Fruit fly (Drosophila melanogaster) whole organism, pupa: ENCODE data around the gene Hsp70Ab.
"Not testable (repeated sequence)": the region's sequence is repeated elsewhere in the genome, so short reads cannot be mapped to it uniquely, and the experiment has no call there.

Source experiments
- CG10348 ChIP-seq: fragments of 200-800 bp; sonication (Bioruptor generic); IDR thresholded peaks from 2 replicates; pipeline ENCODE4 v1.3.6; 2022; ENCODE audit warnings: missing biosample characterization, missing genetic modification characterization
- CG12605 ChIP-seq: fragments of 200-800 bp; sonication (Bioruptor generic); IDR thresholded peaks from 2 replicates; pipeline ENCODE4 v1.3.6; 2022; ENCODE audit warnings: missing biosample characterization, missing genetic modification characterization
- CG13204 ChIP-seq: fragments of 200-800 bp; sonication (Bioruptor generic); optimal IDR thresholded peaks from 2 replicates; lab custom pipeline; 2018; ENCODE audit warnings: missing biosample characterization, mild to moderate bottlenecking, missing genetic modification characterization, moderate library complexity
- CG14655 ChIP-seq: fragments of 200-800 bp; sonication (Bioruptor generic); optimal IDR thresholded peaks from 3 replicates; lab custom pipeline; 2017; ENCODE audit warnings: mild to moderate bottlenecking, missing biosample characterization, missing genetic modification reagents, missing genetic modification characterization
- CG15710 ChIP-seq: fragments of 200-800 bp; sonication (Bioruptor generic); optimal IDR thresholded peaks from 2 replicates; lab custom pipeline; 2018; ENCODE audit warnings: missing biosample characterization, mild to moderate bottlenecking, missing genetic modification characterization, moderate library complexity
- CG17806 ChIP-seq: fragments of 200-800 bp; sonication (Bioruptor generic); optimal IDR thresholded peaks from 2 replicates; lab custom pipeline; 2018; ENCODE audit warnings: missing biosample characterization, mild to moderate bottlenecking, missing genetic modification characterization, moderate library complexity
- CG32121 ChIP-seq: fragments of 200-800 bp; sonication (Bioruptor generic); IDR thresholded peaks from 2 replicates; pipeline ENCODE4 v1.3.6; 2022; ENCODE audit warnings: missing biosample characterization, missing genetic modification characterization
- CG34367 ChIP-seq: fragments of 200-800 bp; sonication (Bioruptor generic); optimal IDR thresholded peaks from 2 replicates; lab custom pipeline; 2018; ENCODE audit warnings: missing biosample characterization, mild to moderate bottlenecking, missing genetic modification characterization
- CG4496 ChIP-seq: fragments of 200-800 bp; sonication (Bioruptor generic); IDR thresholded peaks from 3 replicates; pipeline ENCODE4 v1.3.6; 2022; ENCODE audit warnings: missing biosample characterization, missing genetic modification characterization
- CG8159 ChIP-seq: fragments of 200-800 bp; sonication (Bioruptor generic); optimal IDR thresholded peaks from 3 replicates; lab custom pipeline; 2018; ENCODE audit warnings: missing biosample characterization, mild to moderate bottlenecking, missing genetic modification characterization, moderate library complexity
- CG8301 ChIP-seq: fragments of 200-800 bp; sonication (Bioruptor generic); optimal IDR thresholded peaks from 2 replicates; lab custom pipeline; 2018; ENCODE audit warnings: missing biosample characterization, mild to moderate bottlenecking, missing genetic modification characterization
- CG9948 ChIP-seq: fragments of 200-800 bp; sonication (Bioruptor generic); optimal IDR thresholded peaks from 2 replicates; lab custom pipeline; 2018; ENCODE audit warnings: missing biosample characterization, mild to moderate bottlenecking, missing genetic modification characterization, moderate library complexity
- D1 ChIP-seq: fragments of 200-800 bp; sonication (Bioruptor generic); optimal IDR thresholded peaks from 2 replicates; lab custom pipeline; 2018; ENCODE audit warnings: missing biosample characterization, mild to moderate bottlenecking, missing genetic modification characterization, moderate library complexity
- EcR ChIP-seq: fragments of 200-800 bp; sonication (Bioruptor generic); optimal IDR thresholded peaks from 3 replicates; lab custom pipeline; 2019; ENCODE audit warnings: missing biosample characterization, missing genetic modification characterization, mild to moderate bottlenecking, moderate library complexity, missing genetic modification reagents
- Ets98B ChIP-seq: fragments of 200-800 bp; sonication (Bioruptor generic); IDR thresholded peaks from 2 replicates; pipeline ENCODE4 v1.3.6; 2022; ENCODE audit warnings: missing biosample characterization, missing genetic modification characterization
- Pif1A ChIP-seq: fragments of 200-800 bp; sonication (Bioruptor generic); optimal IDR thresholded peaks from 3 replicates; lab custom pipeline; 2016; ENCODE audit warnings: missing biosample characterization, missing genetic modification characterization
- Pif1B ChIP-seq: fragments of 200-800 bp; sonication (Bioruptor generic); optimal IDR thresholded peaks from 3 replicates; lab custom pipeline; 2016; ENCODE audit warnings: missing biosample characterization, missing genetic modification characterization
- Snoo ChIP-seq: fragments of 200-800 bp; sonication (Bioruptor generic); optimal IDR thresholded peaks from 3 replicates; lab custom pipeline; 2017; ENCODE audit warnings: missing biosample characterization, mild to moderate bottlenecking, missing genetic modification characterization, inconsistent platforms
- fd96Ca ChIP-seq: fragments of 200-800 bp; sonication (Bioruptor generic); IDR thresholded peaks from 3 replicates; pipeline ENCODE4 v1.3.6; 2022; ENCODE audit warnings: missing biosample characterization, missing genetic modification characterization
- gl ChIP-seq: fragments of 200-800 bp; sonication (Bioruptor generic); optimal IDR thresholded peaks from 2 replicates; lab custom pipeline; 2018; ENCODE audit warnings: missing biosample characterization, mild to moderate bottlenecking, missing genetic modification characterization
- rn ChIP-seq: fragments of 200-800 bp; sonication (Bioruptor generic); IDR thresholded peaks from 2 replicates; pipeline ENCODE4 v1.3.6; 2022; ENCODE audit warnings: missing biosample characterization, missing genetic modification characterization

Hsp70Ab gene

DNA sequence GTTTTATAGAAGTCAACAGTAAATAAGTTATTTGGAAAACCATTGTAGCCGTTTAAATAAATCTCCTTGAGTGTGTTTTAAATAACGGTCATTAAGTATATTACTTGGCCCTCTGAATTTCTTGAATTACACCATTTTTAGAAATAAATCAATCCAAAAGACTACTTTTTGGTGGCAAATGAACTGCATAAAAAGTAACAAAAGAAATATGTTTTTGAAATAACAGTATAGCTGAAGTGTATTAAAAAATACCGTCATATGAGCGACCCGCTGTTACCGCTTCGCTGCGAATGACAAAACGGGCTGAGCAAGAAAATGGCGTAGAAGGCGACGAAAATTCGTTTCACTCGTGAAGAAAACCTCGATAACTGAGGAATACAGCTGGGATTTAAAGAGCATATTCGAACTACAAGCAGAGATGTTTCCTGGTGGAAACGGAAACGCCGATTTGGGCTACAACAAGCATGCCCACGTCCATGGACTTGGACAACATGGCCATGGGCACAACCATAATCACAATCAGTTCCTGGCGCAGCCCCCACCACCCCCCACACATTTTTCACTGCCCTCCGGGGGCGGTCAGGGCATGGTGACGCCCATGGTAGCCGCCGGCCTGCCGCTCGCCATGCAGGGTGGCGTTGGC lies 8.8 kb upstream of the Hsp70Ab start, which contains the start of gene CG31211:
Gene CG31211, plus strand, starts transcription at position 294 of the 643 bp plus-strand sequence.
- TF ChIP-seq CG14655 (GFP tag; lab: Kevin White, UChicago) = no peak
- TF ChIP-seq CG8301 = no peak
- no peak for TF ChIP-seq EcR
- TF ChIP-seq gl = no peak
- TF ChIP-seq CG8159 (tag; lab: Kevin White, UChicago) = no peak
- TF ChIP-seq D1 (tag; lab: Kevin White, UChicago) = no peak
- TF ChIP-seq CG4496 (GFP tag; lab: Robert Waterston, UW) = no peak
- no peak for TF ChIP-seq CG15710 (tag; lab: Kevin White, UChicago)
- no peak for TF ChIP-seq CG10348 (GFP tag; lab: Robert Waterston, UW)
- no peak for TF ChIP-seq CG17806 (tag; lab: Kevin White, UChicago)
- no peak for TF ChIP-seq fd96Ca (GFP tag; lab: Robert Waterston, UW)
- no peak for TF ChIP-seq Ets98B
- no peak for TF ChIP-seq Pif1A (GFP tag; lab: Kevin White, UChicago)
- TF ChIP-seq CG34367 (tag; lab: Kevin White, UChicago) = no peak
- TF ChIP-seq rn (GFP tag; lab: Robert Waterston, UW) = no peak
- TF ChIP-seq Snoo (tag; lab: Kevin White, UChicago) = no peak
- TF ChIP-seq CG12605 (GFP tag; lab: Robert Waterston, UW) = no peak
- no peak for TF ChIP-seq CG9948
- no peak for TF ChIP-seq CG32121
- no peak for TF ChIP-seq Pif1B (GFP tag; lab: Kevin White, UChicago)

DNA sequence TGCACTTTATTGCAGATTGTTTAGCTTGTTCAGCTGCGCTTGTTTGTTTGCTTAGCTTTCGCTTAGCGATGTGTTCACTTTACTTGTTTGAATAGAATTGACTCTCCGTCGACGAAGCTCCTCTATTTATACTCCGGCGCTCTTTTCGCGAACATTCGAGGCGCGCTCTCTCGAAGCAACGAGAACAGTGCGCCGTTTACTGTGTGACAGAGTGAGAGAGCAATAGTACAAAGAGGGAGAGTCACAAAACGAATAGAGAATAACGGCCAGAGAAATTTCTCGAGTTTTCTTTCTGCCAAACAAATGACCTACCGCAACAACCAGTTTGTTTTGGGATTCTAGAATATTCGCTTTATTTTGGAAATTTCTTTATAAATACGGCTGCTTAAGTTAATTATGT lies 1.9 kb upstream of the Hsp70Ab start, which contains the start of gene Hsp70Aa:
Gene Hsp70Aa, minus strand, starts transcription at position 101 of the 400 bp plus-strand sequence.
- TF ChIP-seq CG15710 (tag; lab: Kevin White, UChicago); CG17806 (tag; lab: Kevin White, UChicago); fd96Ca (GFP tag; lab: Robert Waterston, UW): not testable (repeated sequence)

DNA sequence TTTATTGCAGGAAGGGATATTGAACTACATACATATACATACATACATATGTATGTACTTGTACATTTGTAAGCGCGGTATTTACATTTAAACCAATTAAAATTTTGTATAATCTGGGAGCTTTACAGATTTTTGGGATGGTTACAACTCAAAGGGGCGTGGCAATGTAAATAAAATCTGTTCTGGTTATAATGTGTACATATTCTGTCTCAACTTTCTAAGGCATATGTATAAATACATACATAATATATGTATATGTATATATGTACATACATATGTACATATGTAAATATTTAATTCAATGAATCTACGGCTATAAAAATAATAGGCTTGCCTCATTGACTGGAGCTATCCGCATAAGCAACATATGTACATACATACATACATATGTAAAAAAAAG lies 947 bp upstream of the Hsp70Ab start:
- TF ChIP-seq CG9948 (no peak), Snoo (tag; lab: Kevin White, UChicago) (no peak), D1 (tag; lab: Kevin White, UChicago) (no peak)

DNA sequence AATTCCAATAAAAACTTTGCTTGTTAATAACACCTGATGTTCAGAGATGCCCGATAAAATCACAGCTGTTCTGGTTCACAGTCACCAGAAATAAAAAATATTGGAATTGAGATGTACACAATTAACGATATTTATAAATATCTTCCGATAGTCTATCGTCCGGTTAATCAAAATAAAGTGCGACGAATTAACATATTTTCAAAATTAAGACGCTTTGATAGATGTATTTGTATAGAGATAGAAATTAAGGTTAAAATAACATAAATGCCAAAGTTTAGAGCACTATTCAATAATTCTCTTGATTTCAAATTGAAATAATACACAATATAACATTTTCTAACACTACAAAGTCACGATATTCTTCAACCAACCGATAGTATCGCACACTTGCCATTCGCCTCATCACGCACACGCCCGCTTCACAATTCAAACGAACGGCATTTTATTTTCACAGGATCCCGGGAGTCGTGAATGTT lies 4.4 kb downstream of the Hsp70Ab start, which contains the start of the genes CG3281 and aurA:
Gene CG3281, minus strand, starts transcription at position 67 of the 476 bp plus-strand sequence.
Gene aurA, plus strand, starts transcription at position 386 of the 476 bp plus-strand sequence.
- no peak for TF ChIP-seq gl
- TF ChIP-seq CG8159 (tag; lab: Kevin White, UChicago) = peak; percentile 60
- TF ChIP-seq fd96Ca (GFP tag; lab: Robert Waterston, UW) = no peak
- no peak for TF ChIP-seq CG13204 (GFP tag; lab: Kevin White, UChicago)
- no peak for TF ChIP-seq Pif1A (GFP tag; lab: Kevin White, UChicago)
- no peak for TF ChIP-seq CG12605 (GFP tag; lab: Robert Waterston, UW)
- peak; percentile 39 for TF ChIP-seq CG8301
- peak; percentile 16 for TF ChIP-seq Snoo (tag; lab: Kevin White, UChicago)
- peak; percentile 67 for TF ChIP-seq EcR
- TF ChIP-seq CG4496 (GFP tag; lab: Robert Waterston, UW) = peak; percentile 61; the same call in 2 of the 3 replicates
- no peak; the same call in 1 of the 2 replicates for TF ChIP-seq Ets98B
- peak; percentile 44 for TF ChIP-seq CG17806 (tag; lab: Kevin White, UChicago)
- TF ChIP-seq CG15710 (tag; lab: Kevin White, UChicago) = peak; percentile 64
- TF ChIP-seq D1 (tag; lab: Kevin White, UChicago) = no peak
- TF ChIP-seq CG9948 = peak; percentile 44
- no peak for TF ChIP-seq Pif1B (GFP tag; lab: Kevin White, UChicago)
- no peak for TF ChIP-seq CG14655 (GFP tag; lab: Kevin White, UChicago)
- TF ChIP-seq CG34367 (tag; lab: Kevin White, UChicago) = peak; percentile 7
- TF ChIP-seq CG32121 = peak; percentile 21; the same call in 1 of the 2 replicates
- TF ChIP-seq CG10348 (GFP tag; lab: Robert Waterston, UW) = no peak
- no peak for TF ChIP-seq rn (GFP tag; lab: Robert Waterston, UW)

DNA sequence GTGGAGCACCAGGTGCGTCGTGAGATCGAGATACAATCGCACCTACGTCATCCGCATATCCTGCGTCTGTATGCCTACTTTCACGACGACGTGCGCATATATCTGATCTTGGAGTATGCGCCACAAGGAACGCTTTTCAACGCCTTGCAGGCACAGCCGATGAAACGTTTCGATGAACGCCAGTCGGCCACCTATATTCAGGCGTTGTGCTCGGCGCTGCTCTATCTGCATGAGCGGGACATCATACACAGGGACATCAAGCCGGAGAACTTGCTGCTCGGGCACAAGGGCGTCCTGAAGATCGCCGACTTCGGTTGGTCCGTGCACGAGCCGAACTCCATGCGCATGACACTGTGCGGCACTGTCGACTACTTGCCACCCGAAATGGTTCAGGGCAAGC lies 5.7 kb downstream of the Hsp70Ab start:
- TF ChIP-seq fd96Ca (GFP tag; lab: Robert Waterston, UW) (no peak), Pif1A (GFP tag; lab: Kevin White, UChicago) (no peak), rn (GFP tag; lab: Robert Waterston, UW) (no peak), CG15710 (tag; lab: Kevin White, UChicago) (no peak)

DNA sequence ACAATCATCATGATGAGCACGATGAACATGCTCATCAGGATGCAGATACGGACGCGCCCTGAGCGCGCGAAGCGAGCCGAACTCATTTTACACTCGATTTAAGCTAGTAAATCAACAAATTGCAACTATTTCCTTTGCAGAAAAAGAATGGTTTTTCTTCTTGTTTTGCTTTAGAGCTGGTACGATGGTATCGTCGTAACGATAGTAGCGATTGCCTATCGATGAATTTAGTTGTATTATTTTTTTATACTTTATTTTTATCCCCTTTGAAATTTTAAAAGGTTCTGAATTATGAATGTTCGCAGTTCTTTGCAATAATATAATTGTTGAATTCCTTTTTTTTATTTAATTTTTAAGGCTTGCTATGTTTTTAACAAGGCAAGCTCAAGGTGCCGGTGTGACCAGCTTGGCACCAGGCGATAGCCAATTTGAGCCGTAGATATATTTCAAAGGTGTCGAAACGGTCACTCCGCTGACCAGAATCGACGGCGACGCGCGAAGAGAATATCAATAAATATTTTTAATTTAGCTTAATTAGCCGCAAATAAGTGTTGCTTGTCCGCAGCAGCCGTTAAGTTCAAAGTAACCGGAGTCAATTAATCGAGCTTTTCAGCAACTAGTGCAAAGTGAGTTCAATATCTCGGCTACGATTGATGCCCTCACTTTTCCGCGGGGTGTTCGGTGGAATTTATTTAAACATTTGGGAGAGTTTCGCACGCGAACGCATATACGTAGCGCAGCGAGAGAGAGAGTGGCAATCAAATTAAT lies 9.1 kb downstream of the Hsp70Ab start, which contains the start of the genes CG12213 and GC1:
Gene CG12213, minus strand, starts transcription at position 430 of the 768 bp plus-strand sequence.
Gene GC1, plus strand, starts transcription at position 447 of the 768 bp plus-strand sequence.
- TF ChIP-seq CG10348 (GFP tag; lab: Robert Waterston, UW) (0 out of 2 replicates have a peak, but pooled peaks have one; percentile 16), Snoo (tag; lab: Kevin White, UChicago) (peak; percentile 4), fd96Ca (GFP tag; lab: Robert Waterston, UW) (no peak), D1 (tag; lab: Kevin White, UChicago) (no peak), CG34367 (tag; lab: Kevin White, UChicago) (peak; percentile 8), EcR (peak; percentile 1), CG8159 (tag; lab: Kevin White, UChicago) (peak; percentile 35), Ets98B (0 out of 2 replicates have a peak, but pooled peaks have one; percentile 10), CG9948 (peak; percentile 13), CG15710 (tag; lab: Kevin White, UChicago) (peak; percentile 24), CG8301 (no peak)
